Fruit fly (Drosophila melanogaster): Measurements from ENCODE around the gene CG33233.

DNA sequence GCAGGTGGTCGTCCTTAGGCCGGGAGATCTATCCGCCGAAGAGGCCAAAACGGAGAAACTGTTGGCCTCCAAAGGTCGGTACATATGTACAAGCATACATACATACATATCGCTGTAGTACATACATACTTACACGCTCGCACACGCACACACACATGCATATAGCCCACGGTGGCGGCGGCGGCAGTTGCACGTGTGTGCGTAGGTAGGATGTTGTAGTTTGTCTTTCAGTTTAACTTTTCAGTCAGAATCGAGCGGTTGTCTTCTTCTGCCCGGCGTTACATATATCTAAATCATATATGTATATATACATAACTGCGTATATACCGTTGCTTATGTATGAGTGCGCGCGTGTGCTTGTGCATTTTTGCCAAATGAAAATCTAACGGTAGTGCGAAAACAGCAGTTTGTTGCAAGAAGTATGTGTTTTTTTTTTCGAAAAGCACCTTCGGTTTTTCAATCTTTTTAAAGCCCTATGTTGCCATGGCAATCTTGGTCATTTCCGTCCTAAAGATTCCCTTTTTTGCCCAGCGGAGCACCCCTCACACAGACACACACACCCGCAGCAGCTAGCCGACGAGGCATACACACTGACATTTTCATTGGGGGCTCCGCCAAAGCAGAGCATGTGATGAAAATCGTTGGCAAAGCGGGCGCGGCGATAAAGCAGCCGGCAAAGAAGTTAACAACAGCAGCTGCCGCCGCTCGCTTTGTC lies 27.2 kb upstream of the CG33233 start:
- TF ChIP-seq cic (GFP tag; optimal IDR thresholded peaks at IDR 0.05) (no peak), CG12768 (GFP tag; optimal IDR thresholded peaks at IDR 0.05) (no peak), toe (GFP tag; optimal IDR thresholded peaks at IDR 0.05) (no peak), tj (GFP tag; optimal IDR thresholded peaks at IDR 0.05) (no peak), pad (GFP tag; optimal IDR thresholded peaks at IDR 0.05) (no peak)

Measured in whole organism, adult.